Fruit fly (Drosophila melanogaster): ENCODE measurements around the gene HP4.

DNA sequence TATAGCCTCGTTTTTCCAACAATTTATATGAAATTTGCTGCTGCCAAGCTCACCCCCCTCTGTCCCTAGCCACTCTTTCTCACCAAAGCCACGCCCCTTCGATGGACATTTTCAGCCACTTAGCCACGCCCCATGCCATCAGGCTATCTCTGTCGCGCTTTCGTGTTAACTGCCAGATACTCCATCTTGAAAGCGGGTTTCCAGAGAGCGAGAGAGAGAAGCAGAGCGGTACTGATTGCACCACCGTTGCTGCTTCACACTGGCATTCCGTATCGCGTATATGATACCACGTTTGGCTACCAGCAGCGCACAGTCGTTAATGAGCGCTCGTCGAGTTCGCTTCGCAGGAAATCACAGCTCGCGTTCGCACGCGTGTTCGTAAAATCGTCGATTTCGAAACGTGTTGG, 28.1 kb downstream of the HP4 start, which contains the start of gene exex:
- no peak for TF ChIP-seq sage (GFP tag; optimal IDR thresholded peaks at IDR 0.05)
- no peak for TF ChIP-seq psq (GFP tag; optimal IDR thresholded peaks at IDR 0.05)
- no peak for TF ChIP-seq pan (optimal IDR thresholded peaks at IDR 0.05)
- no peak for TF ChIP-seq Sp1 (GFP tag; optimal IDR thresholded peaks at IDR 0.05)
- TF ChIP-seq dmrt93B (GFP tag; optimal IDR thresholded peaks at IDR 0.05), result no peak
- TF ChIP-seq h (GFP tag; optimal IDR thresholded peaks at IDR 0.05), result peak; percentile 39
- TF ChIP-seq woc (GFP tag; optimal IDR thresholded peaks at IDR 0.05), result no peak
- no peak for TF ChIP-seq Rel (GFP tag; optimal IDR thresholded peaks at IDR 0.05)
- TF ChIP-seq Rel (tag; optimal IDR thresholded peaks at IDR 0.05), result no peak
- no peak for TF ChIP-seq brk (GFP tag; optimal IDR thresholded peaks at IDR 0.05)
- TF ChIP-seq usp (GFP tag; optimal IDR thresholded peaks at IDR 0.05), result no peak
- TF ChIP-seq lola (GFP tag; optimal IDR thresholded peaks at IDR 0.05), result no peak
- no peak for TF ChIP-seq CG9705 (GFP tag; optimal IDR thresholded peaks at IDR 0.05)
- TF ChIP-seq Myc (optimal IDR thresholded peaks at IDR 0.05), result no peak

Measured in whole organism, wandering third instar larva.